Worm (Caenorhabditis elegans): Measurements from ENCODE around the gene Y11D7A.5.

DNA sequence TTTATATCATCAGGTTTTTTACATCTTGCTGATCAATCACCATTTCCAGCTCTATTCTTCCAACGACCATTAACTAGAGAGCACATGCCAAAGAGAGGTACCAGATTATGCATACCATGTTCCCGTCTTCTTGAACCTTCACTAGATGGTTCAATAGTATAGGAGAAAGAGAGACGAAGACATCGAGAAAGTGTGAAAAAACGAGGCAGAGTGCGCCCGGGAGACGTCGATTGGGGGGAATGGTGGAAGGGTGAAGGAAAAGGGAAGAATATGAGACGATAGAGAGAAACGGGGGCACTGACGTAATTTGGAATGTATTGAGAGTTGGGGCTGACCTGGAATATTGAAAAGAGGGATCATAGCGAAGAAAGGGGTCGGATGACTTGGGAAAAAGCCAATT, 22.3 kb upstream of the Y11D7A.5 start:
- TF ChIP-seq him-1 (tag; optimal IDR thresholded peaks at IDR 0.05) (no peak), dao-5 (tag; optimal IDR thresholded peaks at IDR 0.05) (no peak), W03F9.2 (tag; optimal IDR thresholded peaks at IDR 0.05) (no peak)
